Worm (Caenorhabditis elegans): ENCODE measurements around the gene W01B6.8.

W01B6.8 gene

DNA sequence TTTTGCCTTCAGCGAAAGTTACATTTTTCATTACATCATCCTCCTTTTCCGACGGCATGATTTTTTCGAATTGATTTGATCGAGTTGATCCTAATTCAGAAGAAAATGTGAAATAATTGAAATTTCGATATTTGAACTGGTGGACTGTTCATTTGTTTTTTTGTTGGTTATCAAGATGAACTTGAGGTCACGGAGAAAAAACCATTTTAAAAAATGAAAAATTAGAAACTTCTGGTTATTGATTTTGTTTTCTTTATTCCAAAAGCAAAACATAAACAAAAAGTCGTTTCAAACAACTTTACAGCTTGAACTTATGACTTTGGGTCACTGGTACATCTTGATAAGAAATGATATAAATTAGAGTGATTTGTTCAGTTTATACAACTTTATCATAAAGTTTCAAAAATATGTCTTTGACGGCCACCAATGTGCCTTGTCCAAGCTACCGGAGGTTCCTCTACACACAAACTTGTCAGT is 9.1 kb downstream of the W01B6.8 start, which contains the start of the genes ttbk-4 and W01B6.4:
Gene ttbk-4, minus strand, starts transcription at position 101 of the 477 bp plus-strand sequence.
Gene W01B6.4, plus strand, starts transcription at position 427 of the 477 bp plus-strand sequence.
- TF ChIP-seq spr-3 (GFP tag; optimal IDR thresholded peaks at IDR 0.05): no peak
- TF ChIP-seq F49E8.2 (tag; optimal IDR thresholded peaks at IDR 0.05; ENCODE audit: borderline replicate concordance): no peak
- TF ChIP-seq nhr-76 (tag; optimal IDR thresholded peaks at IDR 0.05): no peak
- no peak for TF ChIP-seq dpl-1 (GFP tag; optimal IDR thresholded peaks at IDR 0.05)
- TF ChIP-seq unc-62 (GFP tag; optimal IDR thresholded peaks at IDR 0.05 in 1 of 2): peak in 1 of 2 experiments; percentile 2
- TF ChIP-seq unc-62 (tag; optimal IDR thresholded peaks at IDR 0.05): no peak

ce11 chrIV:10072527-10072926 is 11.6 kb downstream of the W01B6.8 start, which contains the start of gene W01B6.3:
Gene W01B6.3 (minus strand): TSS chrIV:10072627.
- no peak for TF ChIP-seq saeg-2 (GFP tag; IDR thresholded peaks at IDR 0.05)
- TF ChIP-seq unc-62 (GFP tag; optimal IDR thresholded peaks at IDR 0.05 in 1 of 2): peak in 1 of 2 experiments; percentile 50
- TF ChIP-seq unc-62 (tag; optimal IDR thresholded peaks at IDR 0.05): no peak

- peak; percentile 76 for TF ChIP-seq set-16 (GFP tag; IDR thresholded peaks at IDR 0.05)
These were observed 13.1 kb downstream of the W01B6.8 start for ce11 chrIV:10071121-10071520.

DNA sequence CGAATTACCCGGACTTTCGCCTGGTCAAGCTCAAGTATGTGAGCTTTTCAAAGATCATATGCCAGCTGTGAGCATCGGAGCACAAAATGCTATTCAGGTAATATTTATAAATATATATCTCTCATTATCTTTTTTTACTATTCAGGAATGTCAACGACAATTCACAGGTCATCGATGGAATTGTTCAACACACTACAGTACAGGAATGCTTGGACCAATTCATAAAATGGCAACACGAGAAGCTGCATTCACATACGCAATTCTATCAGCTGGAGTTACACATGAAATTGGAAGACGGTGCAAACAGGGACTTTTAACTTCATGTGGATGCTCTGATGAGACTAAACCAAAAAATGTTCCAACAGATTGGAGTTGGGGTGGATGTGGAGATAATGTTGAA is 15.9 kb downstream of the W01B6.8 start:
- no peak for TF ChIP-seq madf-5 (GFP tag; IDR thresholded peaks at IDR 0.05)
- TF ChIP-seq dmd-9 (GFP tag; IDR thresholded peaks at IDR 0.05): no peak
- TF ChIP-seq unc-62 (GFP tag; optimal IDR thresholded peaks at IDR 0.05 in 1 of 2): peak in 1 of 2 experiments; percentile 96
- no peak for TF ChIP-seq unc-62 (tag; optimal IDR thresholded peaks at IDR 0.05)

DNA sequence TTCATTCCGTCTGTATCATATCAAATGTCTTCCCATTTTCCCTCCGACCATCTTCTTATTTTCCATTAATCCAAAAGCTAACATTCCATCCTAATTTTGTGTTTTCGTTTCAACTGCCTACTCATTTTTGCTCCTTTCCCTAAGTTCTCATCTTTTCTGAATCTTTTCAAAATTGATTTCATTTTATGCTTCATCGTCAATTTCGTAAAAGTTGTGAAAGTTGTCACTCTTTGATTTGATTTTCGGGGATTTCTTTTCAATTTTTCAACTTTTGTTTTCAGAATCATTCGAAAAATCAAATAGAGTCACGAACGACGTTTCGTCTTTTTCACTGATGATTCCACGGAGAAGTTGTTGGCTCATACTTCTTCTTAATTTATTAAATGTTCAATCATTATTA is 16.6 kb downstream of the W01B6.8 start, which contains the start of gene cwn-2:
Gene cwn-2, plus strand, starts transcription at position 276 of the 400 bp plus-strand sequence.
- TF ChIP-seq ces-1 (GFP tag; optimal IDR thresholded peaks at IDR 0.05): peak; percentile 3
- TF ChIP-seq lin-1 (GFP tag; IDR thresholded peaks at IDR 0.05): no peak
- peak in 1 of 2 experiments; percentile 21 for TF ChIP-seq unc-62 (GFP tag; optimal IDR thresholded peaks at IDR 0.05 in 1 of 2)
- no peak for TF ChIP-seq unc-62 (tag; optimal IDR thresholded peaks at IDR 0.05)
- TF ChIP-seq ztf-7 (tag; optimal IDR thresholded peaks at IDR 0.05): no peak
- peak; percentile 81 for TF ChIP-seq fkh-10 (GFP tag; optimal IDR thresholded peaks at IDR 0.05)

DNA sequence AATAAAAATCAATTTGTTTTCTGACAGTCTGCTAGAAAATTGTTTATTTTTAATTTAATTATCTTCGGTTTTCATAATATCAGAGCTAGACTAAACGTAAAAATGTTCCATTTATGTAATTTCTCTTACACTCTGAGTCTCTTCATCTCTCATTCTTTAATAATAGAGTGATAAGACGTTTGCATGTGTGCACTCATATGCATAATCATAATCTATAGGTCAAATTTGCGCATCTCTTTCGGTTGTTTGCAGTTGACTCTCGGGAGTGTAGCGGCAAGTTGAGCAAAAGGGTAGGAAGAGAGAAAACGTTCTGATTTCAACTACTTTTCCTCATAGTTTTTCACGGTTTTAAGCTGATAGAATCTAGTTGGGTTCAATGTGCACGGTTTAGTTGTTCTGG is 17.7 kb downstream of the W01B6.8 start:
- peak; percentile 1 for TF ChIP-seq pqm-1 (tag; optimal IDR thresholded peaks at IDR 0.05)
- peak; percentile 59 for TF ChIP-seq nhr-6 (tag; optimal IDR thresholded peaks at IDR 0.05)
- TF ChIP-seq ztf-11 (tag; optimal IDR thresholded peaks at IDR 0.05): no peak

- TF ChIP-seq set-16 (GFP tag; IDR thresholded peaks at IDR 0.05) (no peak), lin-29 (GFP tag; IDR thresholded peaks at IDR 0.05) (no peak), unc-130 (GFP tag; optimal IDR thresholded peaks at IDR 0.05) (no peak), unc-62 (GFP tag; optimal IDR thresholded peaks at IDR 0.05 in 1 of 2) (peak in 1 of 2 experiments; percentile 80), unc-62 (tag; optimal IDR thresholded peaks at IDR 0.05) (no peak)
These were observed 19.0 kb downstream of the W01B6.8 start for ce11 chrIV:10065159-10065558.

- no peak for TF ChIP-seq snpc-1.2 (GFP tag; IDR thresholded peaks at IDR 0.05)
- TF ChIP-seq arid-1 (GFP tag; conservative IDR thresholded peaks at IDR 0.05): no peak
- no peak for TF ChIP-seq zip-2 (tag; optimal IDR thresholded peaks at IDR 0.05)
- TF ChIP-seq unc-62 (GFP tag; optimal IDR thresholded peaks at IDR 0.05 in 1 of 2): peak in 1 of 2 experiments; percentile 89
- TF ChIP-seq unc-62 (tag; optimal IDR thresholded peaks at IDR 0.05): no peak
These were observed 20.2 kb downstream of the W01B6.8 start for ce11 chrIV:10063941-10064340.

DNA sequence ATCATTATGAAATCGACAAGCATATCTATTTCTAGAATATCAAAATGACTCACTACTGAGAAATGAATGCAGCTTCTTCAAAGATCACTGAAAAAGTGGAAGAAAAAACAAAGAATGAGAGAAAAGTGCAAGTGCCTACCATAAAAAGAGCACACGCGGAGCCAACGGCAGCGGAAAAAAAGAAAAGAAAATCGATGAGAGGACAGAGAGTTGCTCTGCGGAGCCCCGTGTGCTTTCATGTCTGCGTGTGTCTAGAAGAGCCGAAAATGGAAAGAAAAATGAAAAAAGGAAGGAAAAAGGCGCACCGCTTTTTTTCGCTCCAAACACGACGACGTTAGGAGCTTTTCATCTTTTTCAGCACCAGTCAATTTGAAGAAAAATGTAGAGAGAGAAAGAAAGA is 21.4 kb downstream of the W01B6.8 start, which contains the start of gene ipla-7:
Gene ipla-7, minus strand, starts transcription at position 122 of the 400 bp plus-strand sequence.
- no peak for TF ChIP-seq spr-3 (GFP tag; optimal IDR thresholded peaks at IDR 0.05)
- TF ChIP-seq fkh-10 (GFP tag; optimal IDR thresholded peaks at IDR 0.05): peak; percentile 64
- TF ChIP-seq hlh-11 (tag; optimal IDR thresholded peaks at IDR 0.05): peak; percentile 16
- TF ChIP-seq nhr-76 (tag; optimal IDR thresholded peaks at IDR 0.05): no peak
- no peak for TF ChIP-seq D1046.2 (GFP tag; IDR thresholded peaks at IDR 0.05)
- TF ChIP-seq zag-1 (tag; optimal IDR thresholded peaks at IDR 0.05): no peak
- peak; percentile 38 for TF ChIP-seq rbr-2 (tag; optimal IDR thresholded peaks at IDR 0.05)
- TF ChIP-seq lsy-2 (tag; optimal IDR thresholded peaks at IDR 0.05): peak in 1 of 2 experiments; percentile 50
- no peak for TF ChIP-seq nhr-11 (tag; optimal IDR thresholded peaks at IDR 0.05)
- no peak for TF ChIP-seq mdt-29 (GFP tag; IDR thresholded peaks at IDR 0.05)
- no peak for TF ChIP-seq tag-97 (GFP tag; IDR thresholded peaks at IDR 0.05)
- TF ChIP-seq gei-8 (GFP tag; optimal IDR thresholded peaks at IDR 0.05): no peak
- no peak for TF ChIP-seq lin-1 (GFP tag; IDR thresholded peaks at IDR 0.05)
- no peak for TF ChIP-seq T26A8.4 (GFP tag; IDR thresholded peaks at IDR 0.05)
- no peak for TF ChIP-seq zip-11 (GFP tag; IDR thresholded peaks at IDR 0.05)
- no peak for TF ChIP-seq nhr-111 (GFP tag; optimal IDR thresholded peaks at IDR 0.05)
- TF ChIP-seq dmd-6 (GFP tag; IDR thresholded peaks at IDR 0.05): peak; percentile 25; the same call in 1 of the 2 replicates
